Fruit fly (Drosophila melanogaster): ENCODE measurements around the gene Cyp313a4.

DNA sequence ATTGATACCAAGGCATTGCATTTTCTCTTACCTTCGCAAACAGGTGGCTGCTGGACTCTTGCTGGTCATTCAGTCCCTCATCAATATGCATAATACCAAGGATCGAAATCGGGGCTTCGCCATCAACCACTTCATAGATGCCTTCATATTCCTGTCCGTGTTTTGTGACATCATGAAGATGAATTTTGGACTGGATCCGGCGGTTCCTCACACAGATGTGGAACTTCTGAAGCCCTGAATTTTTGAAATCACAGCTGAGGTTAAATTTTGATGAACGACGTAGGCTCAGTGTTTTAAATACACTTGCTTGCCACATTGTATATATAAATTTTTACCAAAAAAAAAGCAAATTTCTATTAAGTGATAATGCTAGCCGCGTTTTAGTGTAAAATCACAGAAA, 15.8 kb upstream of the Cyp313a4 start, which contains the start of gene Past1:
- TF ChIP-seq h (optimal IDR thresholded peaks at IDR 0.05) (no peak), insv (optimal IDR thresholded peaks at IDR 0.05) (no peak), ttk (optimal IDR thresholded peaks at IDR 0.05) (no peak)

Data from Kc167 (cell line).